Fruit fly (Drosophila melanogaster): ENCODE results near the gene pinta.

Gene pinta

dm6 chr3R:22421618-22422017 lies 3.1 kb downstream of the pinta start (continued):
- peak; percentile 57 for TF ChIP-seq Dek (tag; optimal IDR thresholded peaks at IDR 0.05)
- TF ChIP-seq schlank (tag; optimal IDR thresholded peaks at IDR 0.05) = no peak
- no peak for TF ChIP-seq jing (GFP tag; optimal IDR thresholded peaks at IDR 0.05)
- TF ChIP-seq CG14860 (GFP tag; IDR thresholded peaks at IDR 0.05; ENCODE audit: partially characterized antibody) = no peak
- peak; percentile 84 for TF ChIP-seq Rfx (GFP tag; IDR thresholded peaks at IDR 0.05)
- peak; percentile 84 for TF ChIP-seq dysf (GFP tag; IDR thresholded peaks at IDR 0.05)
- no peak for TF ChIP-seq TFAM (GFP tag; optimal IDR thresholded peaks at IDR 0.05)
- TF ChIP-seq CG12942 (GFP tag; optimal IDR thresholded peaks at IDR 0.05) = no peak
- peak; percentile 40 for TF ChIP-seq CG16815 (GFP tag; optimal IDR thresholded peaks at IDR 0.05)
- TF ChIP-seq Meics (GFP tag; optimal IDR thresholded peaks at IDR 0.05) = peak; percentile 62
- TF ChIP-seq Usf (GFP tag; optimal IDR thresholded peaks at IDR 0.05) = no peak
- peak; percentile 39 for TF ChIP-seq chn (GFP tag; optimal IDR thresholded peaks at IDR 0.05)
- TF ChIP-seq CG11093 (GFP tag; IDR thresholded peaks at IDR 0.05) = peak; percentile 53; the same call in 1 of the 3 replicates
- TF ChIP-seq dati (GFP tag; IDR thresholded peaks at IDR 0.05) = peak; percentile 39; the same call in 1 of the 2 replicates
- TF ChIP-seq nerfin-2 (GFP tag; IDR thresholded peaks at IDR 0.05; ENCODE audit: partially characterized antibody) = no peak
- peak; percentile 80 for TF ChIP-seq ci (GFP tag; IDR thresholded peaks at IDR 0.05)
- peak; percentile 31 for TF ChIP-seq bcd (GFP tag; optimal IDR thresholded peaks at IDR 0.05)
- TF ChIP-seq C15 (GFP tag; IDR thresholded peaks at IDR 0.05) = no peak
- TF ChIP-seq CG11085 (GFP tag; IDR thresholded peaks at IDR 0.05) = peak; percentile 69
- TF ChIP-seq CG30020 (tag; optimal IDR thresholded peaks at IDR 0.05) = no peak
- no peak for TF ChIP-seq BtbVII (GFP tag; optimal IDR thresholded peaks at IDR 0.05)
- peak; percentile 87 for TF ChIP-seq CG11456 (GFP tag; IDR thresholded peaks at IDR 0.05)
- peak; percentile 60; the same call in 1 of the 2 replicates for TF ChIP-seq Taf1 (GFP tag; IDR thresholded peaks at IDR 0.05)
- TF ChIP-seq twi (tag; optimal IDR thresholded peaks at IDR 0.05) = peak; percentile 24
- TF ChIP-seq CG2889 (GFP tag; IDR thresholded peaks at IDR 0.05) = peak; percentile 45
- TF ChIP-seq CG5245 (GFP tag; optimal IDR thresholded peaks at IDR 0.05) = peak; percentile 40
- TF ChIP-seq sim (GFP tag; IDR thresholded peaks at IDR 0.05) = no peak
- peak; percentile 62 for TF ChIP-seq CG30403 (GFP tag; optimal IDR thresholded peaks at IDR 0.05)
- TF ChIP-seq Side (GFP tag; optimal IDR thresholded peaks at IDR 0.05) = peak; percentile 5
- no peak for TF ChIP-seq Hr39 (optimal IDR thresholded peaks at IDR 0.05)
- no peak for TF ChIP-seq Hmx (GFP tag; optimal IDR thresholded peaks at IDR 0.05)
- peak; percentile 73; the same call in 1 of the 2 replicates for TF ChIP-seq wdn (GFP tag; IDR thresholded peaks at IDR 0.05)
- no peak for TF ChIP-seq ash1 (GFP tag; optimal IDR thresholded peaks at IDR 0.05)
- peak; percentile 60; the same call in 1 of the 3 replicates for TF ChIP-seq so (GFP tag; IDR thresholded peaks at IDR 0.05)
- peak; percentile 0 for TF ChIP-seq CG18476 (GFP tag; optimal IDR thresholded peaks at IDR 0.05)
- peak; percentile 61; the same call in 2 of the 3 replicates for TF ChIP-seq zfh1 (GFP tag; IDR thresholded peaks at IDR 0.05)
- TF ChIP-seq CG17829 (tag; optimal IDR thresholded peaks at IDR 0.05) = peak; percentile 41
- TF ChIP-seq CG13296 (GFP tag; optimal IDR thresholded peaks at IDR 0.05) = peak; percentile 63
- TF ChIP-seq Deaf1 (tag; optimal IDR thresholded peaks at IDR 0.05) = no peak
- no peak for TF ChIP-seq Kr (GFP tag; optimal IDR thresholded peaks at IDR 0.05)
- TF ChIP-seq CG10462 (GFP tag; optimal IDR thresholded peaks at IDR 0.05) = no peak
- no peak for TF ChIP-seq dm (GFP tag; optimal IDR thresholded peaks at IDR 0.05)
- TF ChIP-seq salm (tag; optimal IDR thresholded peaks at IDR 0.05) = peak; percentile 17
- TF ChIP-seq da (GFP tag; optimal IDR thresholded peaks at IDR 0.05) = no peak
- TF ChIP-seq gcm (GFP tag; optimal IDR thresholded peaks at IDR 0.05) = peak; percentile 4
- 0 out of 2 replicates have a peak, but pooled peaks have one; percentile 11 for TF ChIP-seq chm (GFP tag; IDR thresholded peaks at IDR 0.05)
- TF ChIP-seq CG9932 (GFP tag; IDR thresholded peaks at IDR 0.05) = peak; percentile 77
- no peak for TF ChIP-seq Optix (GFP tag; IDR thresholded peaks at IDR 0.05)
- no peak for TF ChIP-seq bigmax (GFP tag; optimal IDR thresholded peaks at IDR 0.05)
- TF ChIP-seq CG18619 (GFP tag; optimal IDR thresholded peaks at IDR 0.05) = peak; percentile 30
- TF ChIP-seq Xbp1 (GFP tag; optimal IDR thresholded peaks at IDR 0.05) = peak; percentile 68
- no peak for TF ChIP-seq CG1647 (GFP tag; optimal IDR thresholded peaks at IDR 0.05)
- no peak for TF ChIP-seq nerfin-1 (tag; optimal IDR thresholded peaks at IDR 0.05)
